Fruit fly (Drosophila melanogaster): ENCODE data around the gene RpL40.

RpL40 gene

dm6 chr2L:4222921-4223279 is 4.6 kb upstream of the RpL40 start:
- no peak for TF ChIP-seq CG17801 (GFP tag; optimal IDR thresholded peaks at IDR 0.05; ENCODE audit: partially characterized antibody)

DNA sequence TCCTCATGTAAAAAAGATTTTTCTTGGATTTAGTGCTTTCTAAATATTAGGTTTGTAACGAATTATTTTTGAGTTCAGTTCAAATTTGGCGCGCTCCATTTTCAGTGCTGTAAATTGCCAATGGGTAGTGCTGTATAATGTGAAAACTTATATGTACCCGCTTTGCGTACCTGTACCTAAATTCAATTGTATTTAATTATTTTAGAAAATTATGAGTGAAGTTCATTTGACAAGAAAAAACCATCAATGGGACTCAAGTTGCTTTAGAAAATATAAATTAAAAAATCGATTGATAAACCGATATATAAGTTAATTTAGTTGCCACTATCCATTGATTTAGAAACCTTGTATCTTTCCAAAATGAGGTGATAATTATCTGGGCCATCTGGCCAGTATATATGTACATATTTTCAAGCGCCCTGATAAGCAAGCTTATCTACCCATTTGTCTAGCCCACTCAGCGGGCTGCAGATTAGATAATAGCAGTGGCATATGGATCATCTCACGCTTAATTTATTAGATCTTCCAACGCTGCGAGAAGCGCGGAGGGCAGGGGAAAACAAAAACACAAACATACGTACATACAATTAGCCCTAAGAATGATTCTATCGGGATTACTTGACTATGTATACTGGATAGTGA is 3.2 kb upstream of the RpL40 start:
- TF ChIP-seq CG17801 (GFP tag; optimal IDR thresholded peaks at IDR 0.05; ENCODE audit: partially characterized antibody), result no peak

DNA sequence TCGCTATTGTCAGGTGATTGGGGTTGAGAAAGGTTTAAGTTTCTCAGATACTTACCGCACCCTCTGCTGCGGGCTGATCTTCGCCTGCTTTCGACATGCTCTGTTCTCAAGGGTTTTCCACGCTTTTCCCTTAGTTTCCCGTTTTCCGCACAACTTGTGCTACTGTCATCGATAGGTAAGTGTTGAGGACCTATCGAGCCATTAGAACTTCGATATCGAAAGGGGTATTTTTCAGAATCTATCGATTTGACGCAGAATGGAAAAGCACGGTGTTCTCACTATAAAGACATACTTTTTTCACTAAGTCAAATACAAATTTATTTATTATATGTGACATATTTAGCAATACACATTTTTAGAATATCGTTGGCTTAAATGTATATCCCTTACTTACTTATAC is 707 bp upstream of the RpL40 start, which contains the start of gene CG3702:
Gene CG3702, minus strand, starts transcription at position 306 of the 400 bp plus-strand sequence.
- TF ChIP-seq CG17801 (GFP tag; optimal IDR thresholded peaks at IDR 0.05; ENCODE audit: partially characterized antibody), result no peak

dm6 chr2L:4230562-4230961 is 3.1 kb downstream of the RpL40 start:
- no peak for TF ChIP-seq CG17801 (GFP tag; optimal IDR thresholded peaks at IDR 0.05; ENCODE audit: partially characterized antibody)

dm6 chr2L:4241513-4241912 is 14.0 kb downstream of the RpL40 start:
- TF ChIP-seq CG17801 (GFP tag; optimal IDR thresholded peaks at IDR 0.05; ENCODE audit: partially characterized antibody), result no peak

DNA sequence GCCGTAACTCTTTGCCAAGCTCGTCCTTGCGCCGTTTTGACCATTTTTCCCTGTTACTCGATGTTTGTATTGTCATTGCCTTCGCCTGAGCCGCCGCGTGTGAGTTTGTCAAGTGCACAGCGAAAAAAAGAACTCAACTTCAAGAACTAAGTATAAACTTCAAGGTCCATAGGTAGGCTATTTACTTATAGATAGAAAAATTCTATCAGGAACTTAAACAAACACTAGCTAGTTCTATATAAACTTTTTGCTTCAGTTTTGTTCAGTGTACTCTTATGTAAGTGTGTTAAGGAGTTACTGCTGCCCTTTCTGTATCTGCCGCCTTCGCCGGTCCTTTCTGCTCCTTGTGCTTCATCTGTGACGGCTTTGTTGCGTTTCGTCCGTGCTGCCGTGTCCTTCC is 18.9 kb downstream of the RpL40 start:
- TF ChIP-seq CG17801 (GFP tag; optimal IDR thresholded peaks at IDR 0.05; ENCODE audit: partially characterized antibody), result no peak

dm6 chr2L:4248314-4248713 is 20.8 kb downstream of the RpL40 start:
- no peak for TF ChIP-seq CG17801 (GFP tag; optimal IDR thresholded peaks at IDR 0.05; ENCODE audit: partially characterized antibody)

dm6 chr2L:4252832-4253473 is 25.5 kb downstream of the RpL40 start:
- no peak for TF ChIP-seq CG17801 (GFP tag; optimal IDR thresholded peaks at IDR 0.05; ENCODE audit: partially characterized antibody)

dm6 chr2L:4254945-4255344 is 27.4 kb downstream of the RpL40 start:
- no peak for TF ChIP-seq CG17801 (GFP tag; optimal IDR thresholded peaks at IDR 0.05; ENCODE audit: partially characterized antibody)

DNA sequence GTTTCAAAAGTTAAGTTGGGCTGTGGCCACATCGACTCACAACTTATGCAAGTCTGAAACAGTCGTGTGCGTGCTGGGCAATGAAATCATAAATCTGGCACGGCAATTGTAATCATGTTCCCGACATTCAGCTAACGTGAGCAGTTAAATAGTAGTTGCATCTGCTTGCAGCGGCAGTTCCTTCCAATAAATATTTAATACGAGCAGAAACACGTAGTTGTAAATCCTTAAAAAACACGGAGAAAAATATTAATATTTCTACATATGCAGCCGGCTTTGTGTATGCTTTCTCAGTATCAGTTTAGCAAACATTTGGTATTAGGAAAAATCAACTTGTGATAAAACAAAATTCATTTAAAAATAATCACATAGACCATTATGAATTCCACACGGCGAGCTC is 29.8 kb downstream of the RpL40 start, which contains the start of gene CG15425:
Gene CG15425, plus strand, starts transcription at position 301 of the 400 bp plus-strand sequence.
- no peak for TF ChIP-seq CG17801 (GFP tag; optimal IDR thresholded peaks at IDR 0.05; ENCODE audit: partially characterized antibody)
